Fruit fly (Drosophila melanogaster) Kc167 (cell line): ENCODE results near the gene CG44385.

Source experiments
- Myc ChIP-seq: fragments of >200 bp; optimal IDR thresholded peaks from 2 replicates; lab custom pipeline; 2017; ENCODE audit warnings: missing external identifiers
- Sin3A ChIP-seq: fragments of >200 bp; optimal IDR thresholded peaks from 2 replicates; lab custom pipeline; 2018; ENCODE audit warnings: missing external identifiers
- h ChIP-seq: fragments of >200 bp; optimal IDR thresholded peaks from 3 replicates; lab custom pipeline; 2018; ENCODE audit warnings: missing external identifiers
- insv ChIP-seq: fragments of >200 bp; optimal IDR thresholded peaks from 3 replicates; lab custom pipeline; 2018; ENCODE audit warnings: missing external identifiers
- psq ChIP-seq: fragments of >200 bp; optimal IDR thresholded peaks from 2 replicates; lab custom pipeline; 2017; ENCODE audit warnings: missing external identifiers
- ttk ChIP-seq: sonication (Bioruptor generic); optimal IDR thresholded peaks from 2 replicates; lab custom pipeline; 2017; ENCODE audit warnings: missing external identifiers

Gene CG44385

dm6 chrX:11146598-11147176, 14.5 kb upstream of the CG44385 start:
- TF ChIP-seq h (lab: Kevin White, UChicago) (no peak), psq (lab: Kevin White, UChicago) (no peak), Myc (lab: Kevin White, UChicago) (no peak), Sin3A (lab: Kevin White, UChicago) (no peak), insv (lab: Kevin White, UChicago) (no peak), ttk (lab: Kevin White, UChicago) (no peak)

dm6 chrX:11144575-11144974, 12.4 kb upstream of the CG44385 start:
- TF ChIP-seq ttk (lab: Kevin White, UChicago) (no peak), Sin3A (lab: Kevin White, UChicago) (no peak), Myc (lab: Kevin White, UChicago) (no peak), insv (lab: Kevin White, UChicago) (no peak), psq (lab: Kevin White, UChicago) (no peak), h (lab: Kevin White, UChicago) (no peak)

dm6 chrX:11143820-11144219, 11.6 kb upstream of the CG44385 start, which contains the start of gene CG15201:
Gene CG15201 (plus strand): TSS chrX:11144120.
- TF ChIP-seq insv (lab: Kevin White, UChicago) (no peak), Sin3A (lab: Kevin White, UChicago) (no peak), Myc (lab: Kevin White, UChicago) (no peak), psq (lab: Kevin White, UChicago) (no peak), ttk (lab: Kevin White, UChicago) (no peak), h (lab: Kevin White, UChicago) (no peak)

- TF ChIP-seq Myc (lab: Kevin White, UChicago) (no peak), psq (lab: Kevin White, UChicago) (no peak), Sin3A (lab: Kevin White, UChicago) (no peak), insv (lab: Kevin White, UChicago) (no peak), ttk (lab: Kevin White, UChicago) (no peak), h (lab: Kevin White, UChicago) (no peak)
Observed at dm6 chrX:11141785-11142591, 9.8 kb upstream of the CG44385 start, which contains the start of the genes CG15199 and CG15202. Gene CG15199 (minus strand): TSS chrX:11141835. Gene CG15202 (plus strand): TSS chrX:11142541.

- TF ChIP-seq h (lab: Kevin White, UChicago) (no peak), insv (lab: Kevin White, UChicago) (no peak), Myc (lab: Kevin White, UChicago) (no peak), Sin3A (lab: Kevin White, UChicago) (no peak), psq (lab: Kevin White, UChicago) (no peak), ttk (lab: Kevin White, UChicago) (no peak)
Observed at dm6 chrX:11140163-11140562, 8.0 kb upstream of the CG44385 start, which contains the start of gene ssp7. Gene ssp7 (minus strand): TSS chrX:11140263.

- TF ChIP-seq Myc (lab: Kevin White, UChicago), result no peak
- TF ChIP-seq ttk (lab: Kevin White, UChicago), result no peak
- TF ChIP-seq h (lab: Kevin White, UChicago), result no peak
- no peak for TF ChIP-seq insv (lab: Kevin White, UChicago)
- no peak for TF ChIP-seq psq (lab: Kevin White, UChicago)
- TF ChIP-seq Sin3A (lab: Kevin White, UChicago), result no peak
Observed at dm6 chrX:11137566-11138186, 5.5 kb upstream of the CG44385 start, which contains the start of gene CDK2AP1. Gene CDK2AP1 (plus strand): TSS chrX:11137859.

dm6 chrX:11136587-11137512, 4.6 kb upstream of the CG44385 start, which contains the start of gene Klp10A:
Gene Klp10A (minus strand): TSS chrX:11137118.
- TF ChIP-seq psq (lab: Kevin White, UChicago) (no peak), ttk (lab: Kevin White, UChicago) (no peak), h (lab: Kevin White, UChicago) (no peak), Sin3A (lab: Kevin White, UChicago) (no peak), insv (lab: Kevin White, UChicago) (no peak), Myc (lab: Kevin White, UChicago) (no peak)

dm6 chrX:11135840-11136586, 3.8 kb upstream of the CG44385 start:
- TF ChIP-seq h (lab: Kevin White, UChicago) (no peak), Myc (lab: Kevin White, UChicago) (no peak), ttk (lab: Kevin White, UChicago) (no peak), psq (lab: Kevin White, UChicago) (no peak), insv (lab: Kevin White, UChicago) (no peak)

- no peak for TF ChIP-seq Myc (lab: Kevin White, UChicago)
- TF ChIP-seq h (lab: Kevin White, UChicago), result no peak
- TF ChIP-seq ttk (lab: Kevin White, UChicago), result no peak
- no peak for TF ChIP-seq Sin3A (lab: Kevin White, UChicago)
- TF ChIP-seq insv (lab: Kevin White, UChicago), result no peak
- TF ChIP-seq psq (lab: Kevin White, UChicago), result no peak
Observed at dm6 chrX:11128828-11129227, 3.4 kb downstream of the CG44385 start, which contains the start of gene SrpRalpha. Gene SrpRalpha (minus strand): TSS chrX:11129087.
